Fruit fly (Drosophila melanogaster): Measurements from ENCODE around the gene Mrgn1.
A peak's percentile ranks its signal among the peaks of the same experiment; 100 is the strongest.

The Mrgn1 gene

DNA sequence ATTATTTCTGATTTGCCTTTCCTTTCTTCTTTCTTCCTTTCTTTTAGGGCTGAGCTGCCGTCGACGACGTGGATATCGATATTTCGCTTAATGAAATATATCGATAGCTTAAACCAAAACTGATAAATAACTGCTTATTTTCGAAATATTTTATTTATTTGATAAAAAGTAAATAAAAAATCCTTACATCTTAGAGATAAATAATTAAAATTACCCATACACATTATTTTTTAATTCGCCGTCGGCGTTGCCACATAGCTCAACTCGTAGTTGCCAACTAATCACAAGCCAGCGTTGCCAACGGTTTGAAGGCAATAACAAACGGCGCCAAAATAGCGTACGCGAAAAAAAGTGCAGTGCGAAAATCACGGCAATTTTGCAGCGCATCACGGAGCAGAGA, at the start of gene Mrgn1, which contains the start of gene mus101:
Mrgn1 (minus strand) TSS at position 44 of the 400 bp plus-strand sequence.
mus101 (plus strand) TSS at position 313 of the 400 bp plus-strand sequence.
- peak; percentile 38 for TF ChIP-seq CG17801 (GFP tag; optimal IDR thresholded peaks at IDR 0.05; ENCODE audit: partially characterized antibody)

- no peak for TF ChIP-seq CG17801 (GFP tag; optimal IDR thresholded peaks at IDR 0.05; ENCODE audit: partially characterized antibody)
Measured at dm6 chrX:13770768-13771167, 49.0 kb upstream of the Mrgn1 start.

dm6 chrX:13766495-13766894, 44.7 kb upstream of the Mrgn1 start:
- TF ChIP-seq CG17801 (GFP tag; optimal IDR thresholded peaks at IDR 0.05; ENCODE audit: partially characterized antibody), result no peak

dm6 chrX:13765217-13765616, 43.4 kb upstream of the Mrgn1 start:
- TF ChIP-seq CG17801 (GFP tag; optimal IDR thresholded peaks at IDR 0.05; ENCODE audit: partially characterized antibody), result no peak

DNA sequence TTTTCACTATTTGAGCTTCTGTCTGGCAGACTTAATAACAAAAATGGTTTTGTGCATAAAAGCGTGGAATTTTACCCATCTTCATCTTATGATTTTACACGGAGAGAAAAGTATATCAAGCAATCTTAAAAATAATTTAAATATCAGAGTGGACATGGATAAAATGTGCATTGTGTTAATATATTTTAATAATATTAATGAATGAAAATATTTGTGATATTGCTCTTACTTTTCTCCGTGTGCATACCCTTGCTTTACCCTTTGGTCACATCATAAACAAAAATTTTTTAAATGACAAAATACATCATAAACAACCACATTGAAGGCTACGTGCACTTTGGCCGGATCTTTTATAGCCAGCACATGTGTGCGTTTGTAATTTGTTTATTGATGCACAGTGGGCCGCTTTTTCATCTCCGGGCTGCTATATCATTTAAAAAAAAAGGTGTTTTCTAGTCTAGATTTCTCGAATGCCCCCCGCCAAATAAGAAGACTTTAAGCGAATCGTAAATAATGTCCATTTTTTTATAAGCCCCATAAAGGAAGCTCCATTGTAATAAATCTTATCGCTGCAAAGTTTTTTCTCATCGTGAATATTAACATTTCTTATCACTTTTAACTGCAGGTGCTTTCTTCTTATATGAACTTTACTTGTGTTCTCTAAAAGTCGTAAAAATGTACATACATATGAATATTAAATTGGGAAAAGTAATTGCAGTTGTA, 42.8 kb upstream of the Mrgn1 start:
- TF ChIP-seq CG17801 (GFP tag; optimal IDR thresholded peaks at IDR 0.05; ENCODE audit: partially characterized antibody), result peak; percentile 51

- TF ChIP-seq CG17801 (GFP tag; optimal IDR thresholded peaks at IDR 0.05; ENCODE audit: partially characterized antibody), result peak; percentile 86
Measured at dm6 chrX:13762372-13762883, 40.7 kb upstream of the Mrgn1 start, which contains the start of gene rdgB. Gene rdgB, plus strand, starts transcription at chrX:13762752.

DNA sequence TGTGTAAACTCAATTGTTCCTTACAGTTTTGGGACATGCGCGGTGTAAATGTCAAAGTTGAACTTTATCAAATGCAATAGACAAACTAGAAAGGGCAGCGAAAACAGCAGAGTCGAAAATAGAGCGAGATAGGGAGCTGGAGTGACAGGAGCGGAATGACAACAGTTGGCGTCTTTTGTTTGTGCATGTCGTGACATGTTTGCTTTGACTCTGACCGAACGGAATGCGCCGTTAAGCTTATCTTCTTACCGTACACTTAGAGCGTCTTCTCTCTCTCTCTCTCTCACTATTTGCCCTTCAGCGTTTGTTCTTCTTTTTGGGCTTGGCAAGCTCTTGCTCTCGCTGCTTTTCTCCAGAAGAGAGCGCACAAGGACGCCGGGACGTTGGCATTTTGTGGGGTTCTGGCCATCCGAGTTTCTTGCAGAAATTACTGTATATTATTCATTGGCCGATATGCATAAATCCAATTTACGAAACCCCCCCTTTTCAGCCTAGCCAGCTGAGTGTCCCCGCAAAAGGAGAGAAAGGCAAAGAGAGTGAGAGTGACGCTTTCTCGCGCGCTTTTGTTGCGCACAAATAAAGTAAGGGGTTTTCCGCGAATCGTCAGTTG, 40.1 kb upstream of the Mrgn1 start:
- TF ChIP-seq CG17801 (GFP tag; optimal IDR thresholded peaks at IDR 0.05; ENCODE audit: partially characterized antibody), result no peak

DNA sequence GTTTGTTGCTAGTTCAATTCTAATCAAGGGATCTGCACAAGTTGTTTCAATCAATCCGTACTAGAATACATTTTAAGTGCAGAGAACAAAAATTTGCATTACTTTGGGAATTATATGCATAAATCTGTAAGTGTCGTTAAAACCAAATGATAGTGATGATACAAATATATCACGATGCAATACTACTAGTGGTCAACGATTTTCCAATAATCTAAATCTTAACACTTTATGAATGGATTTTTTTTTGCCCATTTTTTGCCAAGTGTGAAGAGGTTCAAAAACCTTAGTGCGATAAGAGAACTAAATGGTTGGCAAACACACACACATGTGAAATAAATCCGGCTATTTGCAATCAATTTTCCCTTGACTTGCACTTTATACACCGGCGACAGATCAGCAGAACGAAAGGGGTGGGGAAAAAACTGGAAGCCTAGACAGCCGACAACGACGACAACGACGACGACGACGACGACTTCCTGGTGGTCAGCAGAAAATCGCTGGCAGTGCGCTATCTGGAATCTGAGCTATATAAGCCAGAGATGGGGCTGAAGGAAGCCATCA, 37.3 kb upstream of the Mrgn1 start, which contains the start of gene Yp3:
Yp3 (plus strand) TSS at position 558 of the 561 bp plus-strand sequence.
- TF ChIP-seq CG17801 (GFP tag; optimal IDR thresholded peaks at IDR 0.05; ENCODE audit: partially characterized antibody), result peak; percentile 53

dm6 chrX:13756776-13757312, 35.1 kb upstream of the Mrgn1 start, which contains the start of the genes CG32625 and Rtc1:
Gene CG32625, minus strand, starts transcription at chrX:13756826.
Gene Rtc1, plus strand, starts transcription at chrX:13757179.
- peak; percentile 58 for TF ChIP-seq CG17801 (GFP tag; optimal IDR thresholded peaks at IDR 0.05; ENCODE audit: partially characterized antibody)

- TF ChIP-seq CG17801 (GFP tag; optimal IDR thresholded peaks at IDR 0.05; ENCODE audit: partially characterized antibody), result peak; percentile 3
Measured at dm6 chrX:13755152-13755557, 33.4 kb upstream of the Mrgn1 start, which contains the start of gene Pdcd4. Gene Pdcd4, minus strand, starts transcription at chrX:13755406.

- TF ChIP-seq CG17801 (GFP tag; optimal IDR thresholded peaks at IDR 0.05; ENCODE audit: partially characterized antibody), result peak; percentile 85
Measured at dm6 chrX:13754476-13754875, 32.7 kb upstream of the Mrgn1 start.

DNA sequence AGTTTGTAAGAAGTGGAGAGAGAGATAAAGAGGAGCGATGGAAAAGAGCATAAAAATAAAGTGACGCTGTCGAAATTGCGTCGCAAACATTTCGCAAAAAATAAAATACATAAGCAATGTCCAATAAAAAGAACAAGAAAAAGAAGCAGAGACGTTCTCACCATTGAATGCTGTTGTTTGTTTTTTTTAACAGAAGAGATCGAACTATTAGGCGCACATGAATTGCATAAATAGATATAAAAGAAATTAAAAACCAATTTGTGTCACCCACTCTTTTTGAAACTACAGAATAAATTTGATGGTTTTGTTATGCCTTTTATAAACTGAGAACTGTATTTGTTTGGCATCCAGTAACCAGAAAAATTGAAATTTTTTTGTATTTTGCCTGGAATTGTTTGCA, 32.0 kb upstream of the Mrgn1 start:
- peak; percentile 39 for TF ChIP-seq CG17801 (GFP tag; optimal IDR thresholded peaks at IDR 0.05; ENCODE audit: partially characterized antibody)

DNA sequence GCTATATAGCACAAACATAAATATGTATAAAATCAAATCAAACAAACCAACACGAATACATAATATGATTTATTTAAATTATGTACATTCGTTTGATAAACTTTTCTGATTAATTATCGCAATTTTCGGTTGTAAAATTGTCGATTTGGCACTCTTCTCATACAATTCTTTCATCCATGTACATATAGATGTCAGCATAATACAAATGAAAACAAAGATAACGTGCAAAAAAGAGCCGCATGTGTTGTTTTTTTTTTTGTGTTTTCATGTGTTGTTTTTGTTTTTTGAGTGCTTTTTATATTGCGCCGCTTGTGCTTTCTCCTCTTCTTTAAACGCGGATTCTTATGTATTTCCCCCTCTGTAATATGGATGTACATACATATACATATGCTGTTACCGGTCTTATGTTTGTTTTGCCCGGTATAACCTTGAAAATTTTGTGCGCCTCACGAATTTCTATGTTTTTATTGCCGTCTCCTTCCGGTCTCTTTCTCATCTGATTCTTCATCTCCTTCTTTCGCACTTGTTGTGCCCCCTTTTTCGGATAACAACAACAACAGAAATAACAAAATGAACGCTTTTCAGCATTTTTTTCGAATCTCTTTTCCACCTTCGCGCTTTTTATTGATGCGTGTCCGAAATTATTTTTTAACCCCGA, 31.5 kb upstream of the Mrgn1 start:
- TF ChIP-seq CG17801 (GFP tag; optimal IDR thresholded peaks at IDR 0.05; ENCODE audit: partially characterized antibody), result no peak

- no peak for TF ChIP-seq CG17801 (GFP tag; optimal IDR thresholded peaks at IDR 0.05; ENCODE audit: partially characterized antibody)
Measured at dm6 chrX:13752543-13753046, 30.8 kb upstream of the Mrgn1 start.

dm6 chrX:13749873-13750241, 28.1 kb upstream of the Mrgn1 start:
- TF ChIP-seq CG17801 (GFP tag; optimal IDR thresholded peaks at IDR 0.05; ENCODE audit: partially characterized antibody), result peak; percentile 5

Data from ovary, adult (tissue).